Fruit fly (Drosophila melanogaster) Kc167 (cell line): ENCODE measurements around the gene CG15021.

Experiments
- Sin3A ChIP-seq: fragments of >200 bp; optimal IDR thresholded peaks from 2 replicates; lab custom pipeline; 2018; ENCODE audit warnings: missing external identifiers
- ttk ChIP-seq: sonication (Bioruptor generic); optimal IDR thresholded peaks from 2 replicates; lab custom pipeline; 2017; ENCODE audit warnings: missing external identifiers

- TF ChIP-seq Sin3A (lab: Kevin White, UChicago) (no peak), ttk (lab: Kevin White, UChicago) (no peak)
Measured at dm6 chr3L:4421362-4421761, 15.2 kb upstream of the CG15021 start, which contains the start of gene CG15020.
